Worm (Caenorhabditis elegans) whole organism, mixed stage, embryonic: Measurements from ENCODE around the gene csc-1.

Experiments
- M03D4.4 ChIP-seq: sonication (generic microtip); optimal IDR thresholded peaks from 2 replicates; lab custom pipeline; 2017; ENCODE audit warnings: mild to moderate bottlenecking, missing genetic modification characterization, missing compliant biosample characterization
- blmp-1 ChIP-seq: fragments of 150-350 bp; optimal IDR thresholded peaks from 2 replicates; lab custom pipeline; 2014; ENCODE audit warnings: missing biosample characterization, missing genetic modification characterization
- ceh-39 ChIP-seq: fragments of 150-350 bp; optimal IDR thresholded peaks from 2 replicates; lab custom pipeline; 2014; ENCODE audit warnings: missing biosample characterization, missing genetic modification characterization
- ceh-43 ChIP-seq: fragments of 200-800 bp; sonication (Bioruptor generic); optimal IDR thresholded peaks from 2 replicates; lab custom pipeline; 2018; ENCODE audit warnings: mild to moderate bottlenecking, missing genetic modification characterization, moderate library complexity, missing compliant biosample characterization
- ceh-83 ChIP-seq: fragments of 200-800 bp; sonication (Bioruptor generic); optimal IDR thresholded peaks from 2 replicates; lab custom pipeline; 2018; ENCODE audit warnings: mild to moderate bottlenecking, missing genetic modification characterization, missing compliant biosample characterization
- ces-1 ChIP-seq: fragments of 150-350 bp; optimal IDR thresholded peaks from 2 replicates; lab custom pipeline; 2014; ENCODE audit warnings: missing biosample characterization, missing genetic modification reagents, missing genetic modification characterization
- elt-1 ChIP-seq: sonication (generic microtip); optimal IDR thresholded peaks from 2 replicates; lab custom pipeline; 2017; ENCODE audit warnings: missing genetic modification characterization, mild to moderate bottlenecking, missing compliant biosample characterization, antibody characterized with exemption, moderate library complexity, borderline replicate concordance; ENCODE audit not compliant: insufficient read depth
- ham-2 ChIP-seq: fragments of 200-800 bp; sonication (Bioruptor generic); optimal IDR thresholded peaks from 2 replicates; lab custom pipeline; 2018; ENCODE audit warnings: mild to moderate bottlenecking, missing genetic modification characterization, missing compliant biosample characterization
- hlh-1 ChIP-seq: fragments of 150-350 bp; optimal IDR thresholded peaks from 2 replicates; lab custom pipeline; 2014; ENCODE audit warnings: missing biosample characterization, missing genetic modification reagents, missing genetic modification characterization
- lin-13 ChIP-seq: fragments of 150-350 bp; optimal IDR thresholded peaks from 2 replicates; lab custom pipeline; 2014; ENCODE audit warnings: missing biosample characterization, missing genetic modification characterization
- lin-32 ChIP-seq: fragments of 200-800 bp; sonication (Bioruptor generic); optimal IDR thresholded peaks from 2 replicates; lab custom pipeline; 2018; ENCODE audit warnings: mild to moderate bottlenecking, missing genetic modification characterization, missing compliant biosample characterization
- lsy-2 ChIP-seq: fragments of 150-350 bp; optimal IDR thresholded peaks from 2 replicates; lab custom pipeline; 2014; ENCODE audit warnings: missing biosample characterization, missing genetic modification characterization
- mab-5 ChIP-seq: fragments of 150-350 bp; optimal IDR thresholded peaks from 2 replicates; lab custom pipeline; 2014; ENCODE audit warnings: missing biosample characterization, missing genetic modification characterization
- mep-1 ChIP-seq: fragments of 150-350 bp; optimal IDR thresholded peaks from 2 replicates; lab custom pipeline; 2017; ENCODE audit warnings: missing biosample characterization, missing genetic modification reagents, missing genetic modification characterization, inconsistent platforms
- mls-2 ChIP-seq: sonication (generic microtip); optimal IDR thresholded peaks from 2 replicates; lab custom pipeline; 2016; ENCODE audit warnings: mild to moderate bottlenecking, missing genetic modification characterization, moderate library complexity, missing compliant biosample characterization
- nhr-2 ChIP-seq: fragments of 150-350 bp; optimal IDR thresholded peaks from 2 replicates; lab custom pipeline; 2014; ENCODE audit warnings: missing biosample characterization, missing genetic modification characterization
- nhr-237 ChIP-seq: fragments of 150-350 bp; optimal IDR thresholded peaks from 2 replicates; lab custom pipeline; 2014; ENCODE audit warnings: missing biosample characterization, missing genetic modification characterization
- nhr-28 ChIP-seq: fragments of 150-350 bp; optimal IDR thresholded peaks from 2 replicates; lab custom pipeline; 2014; ENCODE audit warnings: missing biosample characterization, missing genetic modification characterization
- nhr-76 ChIP-seq: sonication (generic microtip); optimal IDR thresholded peaks from 2 replicates; lab custom pipeline; 2017; ENCODE audit warnings: missing biosample characterization, missing genetic modification characterization
- pha-4 ChIP-seq: fragments of 150-350 bp; optimal IDR thresholded peaks from 2 replicates; lab custom pipeline; 2018; ENCODE audit warnings: missing biosample characterization, missing genetic modification reagents, missing genetic modification characterization
- sem-2 ChIP-seq: fragments of 200-800 bp; sonication (Bioruptor generic); optimal IDR thresholded peaks from 2 replicates; lab custom pipeline; 2018; ENCODE audit warnings: mild to moderate bottlenecking, missing genetic modification characterization, missing compliant biosample characterization
- sptf-1 ChIP-seq: sonication (generic microtip); optimal IDR thresholded peaks from 2 replicates; lab custom pipeline; 2017; ENCODE audit warnings: mild to moderate bottlenecking, missing genetic modification characterization, moderate library complexity, missing compliant biosample characterization
- tbx-8 ChIP-seq: fragments of 200-800 bp; sonication (Bioruptor generic); optimal IDR thresholded peaks from 2 replicates; lab custom pipeline; 2018; ENCODE audit warnings: mild to moderate bottlenecking, missing genetic modification characterization, moderate library complexity, missing compliant biosample characterization
- unc-120 ChIP-seq: sonication (generic microtip); optimal IDR thresholded peaks from 2 replicates; lab custom pipeline; 2017; ENCODE audit warnings: missing genetic modification characterization, missing compliant biosample characterization; ENCODE audit not compliant: poor library complexity, severe bottlenecking
- unc-39 ChIP-seq: fragments of 150-350 bp; optimal IDR thresholded peaks from 2 replicates; lab custom pipeline; 2014; ENCODE audit warnings: missing biosample characterization, missing genetic modification characterization
- unc-62 ChIP-seq: fragments of 150-350 bp; optimal IDR thresholded peaks from 2 replicates; lab custom pipeline; 2014; ENCODE audit warnings: missing biosample characterization, missing genetic modification reagents, missing genetic modification characterization
- zip-8 ChIP-seq: fragments of 150-350 bp; optimal IDR thresholded peaks from 2 replicates; lab custom pipeline; 2014; ENCODE audit warnings: missing biosample characterization, missing genetic modification characterization
- ztf-11 ChIP-seq: fragments of 150-350 bp; optimal IDR thresholded peaks from 2 replicates; lab custom pipeline; 2014; ENCODE audit warnings: missing biosample characterization, missing genetic modification characterization

csc-1 gene

ce11 chrII:13600904-13601303 lies 4.1 kb downstream of the csc-1 start, which contains the start of gene csp-1:
Gene csp-1 (plus strand): TSS chrII:13601204.
- TF ChIP-seq sptf-1 (no peak), M03D4.4 (tag; lab: Kevin White, UChicago) (no peak), unc-120 (tag; lab: Kevin White, UChicago) (no peak), elt-1 (no peak), nhr-237 (tag; lab: Kevin White, UChicago) (no peak), nhr-28 (tag; lab: Kevin White, UChicago) (no peak), mab-5 (tag; lab: Kevin White, UChicago) (no peak), sem-2 (GFP tag; lab: Kevin White, UChicago) (no peak), zip-8 (no peak), ham-2 (no peak), unc-39 (tag; lab: Kevin White, UChicago) (no peak), ceh-43 (GFP tag; lab: Kevin White, UChicago) (no peak), lsy-2 (tag; lab: Kevin White, UChicago) (no peak), ztf-11 (tag; lab: Kevin White, UChicago) (no peak), tbx-8 (GFP tag; lab: Kevin White, UChicago) (no peak), pha-4 (no peak), nhr-2 (tag; lab: Kevin White, UChicago) (no peak), nhr-76 (tag; lab: Kevin White, UChicago) (no peak), lin-13 (tag; lab: Kevin White, UChicago) (no peak), unc-62 (GFP tag; lab: Kevin White, UChicago) (no peak)

- no peak for TF ChIP-seq sptf-1
- peak; percentile 82 for TF ChIP-seq elt-1
- TF ChIP-seq ces-1 (GFP tag; lab: Kevin White, UChicago), result no peak
- TF ChIP-seq ceh-83 (GFP tag; lab: Kevin White, UChicago), result no peak
- TF ChIP-seq, all 35 proteins: peak for 1
Measured at ce11 chrII:13609655-13610054, 12.9 kb downstream of the csc-1 start, which contains the start of gene gst-20. Gene gst-20 (minus strand): TSS chrII:13609824.

- no peak for TF ChIP-seq mep-1
- TF ChIP-seq ham-2, result no peak
- TF ChIP-seq hlh-1 (tag; lab: Kevin White, UChicago), result no peak
- TF ChIP-seq unc-62 (GFP tag; lab: Kevin White, UChicago), result no peak
- no peak for TF ChIP-seq mls-2 (tag; lab: Kevin White, UChicago)
- no peak for TF ChIP-seq sptf-1
- no peak for TF ChIP-seq tbx-8 (GFP tag; lab: Kevin White, UChicago)
- no peak for TF ChIP-seq unc-120 (tag; lab: Kevin White, UChicago)
Measured at ce11 chrII:13611186-13611585, 14.4 kb downstream of the csc-1 start, which contains the start of gene gst-24. Gene gst-24 (minus strand): TSS chrII:13611366.

- TF ChIP-seq ces-1 (GFP tag; lab: Kevin White, UChicago) (no peak), tbx-8 (GFP tag; lab: Kevin White, UChicago) (no peak), unc-120 (tag; lab: Kevin White, UChicago) (no peak), ztf-11 (tag; lab: Kevin White, UChicago) (no peak), nhr-2 (tag; lab: Kevin White, UChicago) (no peak), unc-39 (tag; lab: Kevin White, UChicago) (no peak), M03D4.4 (tag; lab: Kevin White, UChicago) (no peak), nhr-28 (tag; lab: Kevin White, UChicago) (no peak), ceh-83 (GFP tag; lab: Kevin White, UChicago) (no peak), elt-1 (no peak), lin-32 (GFP tag; lab: Kevin White, UChicago) (no peak), lin-13 (tag; lab: Kevin White, UChicago) (no peak), mep-1 (no peak), pha-4 (no peak), nhr-237 (tag; lab: Kevin White, UChicago) (no peak), nhr-76 (tag; lab: Kevin White, UChicago) (no peak), sem-2 (GFP tag; lab: Kevin White, UChicago) (no peak), ceh-43 (GFP tag; lab: Kevin White, UChicago) (no peak), mls-2 (tag; lab: Kevin White, UChicago) (no peak)
Measured at ce11 chrII:13613096-13613495, 16.3 kb downstream of the csc-1 start, which contains the start of gene gst-15. Gene gst-15 (minus strand): TSS chrII:13613196.

- TF ChIP-seq ces-1 (GFP tag; lab: Kevin White, UChicago) (no peak), unc-62 (GFP tag; lab: Kevin White, UChicago) (no peak), lin-13 (tag; lab: Kevin White, UChicago) (no peak), blmp-1 (tag; lab: Kevin White, UChicago) (no peak), ceh-39 (tag; lab: Kevin White, UChicago) (no peak)
Measured at ce11 chrII:13614516-13614915, 17.8 kb downstream of the csc-1 start.
